Fruit fly (Drosophila melanogaster) whole organism, embryonic: Measurements from ENCODE around the gene ebo.

ENCODE experiments used
- Adf1 ChIP-seq: fragments of 200-800 bp; sonication (Bioruptor generic); IDR thresholded peaks from 2 replicates; pipeline ENCODE4 v1.3.6; 2022; ENCODE audit warnings: missing biosample characterization, missing genetic modification characterization
- Blimp-1 ChIP-seq: fragments of 200-800 bp; sonication (Bioruptor generic); optimal IDR thresholded peaks from 3 replicates; lab custom pipeline; 2018; ENCODE audit warnings: missing biosample characterization, missing genetic modification characterization, mild to moderate bottlenecking, moderate library complexity, missing genetic modification reagents
- Bteb2 ChIP-seq: fragments of 200-800 bp; sonication (Bioruptor generic); optimal IDR thresholded peaks from 2 replicates; lab custom pipeline; 2016; ENCODE audit warnings: missing biosample characterization, missing genetic modification characterization
- CG10543 ChIP-seq: fragments of 200-800 bp; sonication (Bioruptor generic); optimal IDR thresholded peaks from 3 replicates; lab custom pipeline; 2017; ENCODE audit warnings: missing biosample characterization, mild to moderate bottlenecking, missing genetic modification characterization, moderate library complexity
- CG11093 ChIP-seq: fragments of 200-800 bp; sonication (Bioruptor generic); IDR thresholded peaks from 3 replicates; pipeline ENCODE4 v1.3.6; 2022; ENCODE audit warnings: missing biosample characterization, missing genetic modification characterization
- CG11504 ChIP-seq: fragments of 200-800 bp; sonication (Bioruptor generic); optimal IDR thresholded peaks from 3 replicates; lab custom pipeline; 2019; ENCODE audit warnings: missing biosample characterization, mild to moderate bottlenecking, missing genetic modification characterization, moderate library complexity
- CG12155 ChIP-seq: fragments of 200-800 bp; sonication (Bioruptor generic); optimal IDR thresholded peaks from 3 replicates; lab custom pipeline; 2016; ENCODE audit warnings: missing biosample characterization, missing genetic modification characterization
- CG1233 ChIP-seq: fragments of 200-800 bp; sonication (Bioruptor generic); optimal IDR thresholded peaks from 4 replicates; lab custom pipeline; 2018; ENCODE audit warnings: missing biosample characterization, mild to moderate bottlenecking, missing genetic modification characterization
- CG17361 ChIP-seq: fragments of 200-800 bp; sonication (Bioruptor generic); IDR thresholded peaks from 3 replicates; pipeline ENCODE4 v1.3.6; 2022; ENCODE audit warnings: missing biosample characterization, missing genetic modification characterization
- CG1792 ChIP-seq: fragments of 200-800 bp; sonication (Bioruptor generic); optimal IDR thresholded peaks from 2 replicates; lab custom pipeline; 2016; ENCODE audit warnings: missing biosample characterization, missing genetic modification characterization
- CG18764 ChIP-seq: fragments of 200-800 bp; sonication (Bioruptor generic); optimal IDR thresholded peaks from 3 replicates; lab custom pipeline; 2016; ENCODE audit warnings: missing biosample characterization, missing genetic modification characterization
- CG2202 ChIP-seq: fragments of 200-800 bp; sonication (Bioruptor generic); optimal IDR thresholded peaks from 2 replicates; lab custom pipeline; 2018; ENCODE audit warnings: missing biosample characterization, mild to moderate bottlenecking, missing genetic modification characterization
- CG3065 ChIP-seq: fragments of 200-800 bp; sonication (Bioruptor generic); optimal IDR thresholded peaks from 2 replicates; lab custom pipeline; 2016; ENCODE audit warnings: missing biosample characterization, missing genetic modification characterization
- CG31388 ChIP-seq: fragments of 200-800 bp; sonication (Bioruptor generic); optimal IDR thresholded peaks from 2 replicates; lab custom pipeline; 2016; ENCODE audit warnings: missing biosample characterization, missing genetic modification characterization
- CG3838 ChIP-seq: fragments of 200-800 bp; sonication (Bioruptor generic); optimal IDR thresholded peaks from 3 replicates; lab custom pipeline; 2016; ENCODE audit warnings: missing biosample characterization, missing genetic modification characterization
- CG4282 ChIP-seq: fragments of 200-800 bp; sonication (Bioruptor generic); optimal IDR thresholded peaks from 2 replicates; lab custom pipeline; 2016; ENCODE audit warnings: missing biosample characterization, missing genetic modification characterization
- CG43689 ChIP-seq: fragments of 200-800 bp; sonication (Bioruptor generic); IDR thresholded peaks from 2 replicates; pipeline ENCODE4 v1.3.6; 2022; ENCODE audit warnings: missing biosample characterization, missing genetic modification characterization
- CG4820 ChIP-seq: fragments of 200-800 bp; sonication (Bioruptor generic); optimal IDR thresholded peaks from 3 replicates; lab custom pipeline; 2016; ENCODE audit warnings: missing biosample characterization, missing genetic modification characterization
- CG6254 ChIP-seq: fragments of 200-800 bp; sonication (Bioruptor generic); optimal IDR thresholded peaks from 3 replicates; lab custom pipeline; 2017; ENCODE audit warnings: mild to moderate bottlenecking, missing biosample characterization, missing genetic modification reagents, missing genetic modification characterization
- CG8944 ChIP-seq: fragments of 200-800 bp; sonication (Bioruptor generic); optimal IDR thresholded peaks from 3 replicates; lab custom pipeline; 2016; ENCODE audit warnings: missing biosample characterization, missing genetic modification characterization
- CG9876 ChIP-seq: fragments of 200-800 bp; sonication (Bioruptor generic); optimal IDR thresholded peaks from 2 replicates; lab custom pipeline; 2016; ENCODE audit warnings: missing biosample characterization, missing genetic modification characterization
- D ChIP-seq, 2 experiments: fragments of 200-800 bp in 1 of 2; fragments of >200 bp in 1 of 2; sonication (Bioruptor generic) in 1 of 2; optimal IDR thresholded peaks; 2 replicates in 1 of 2; 3 replicates in 1 of 2; lab custom pipeline; 2017; ENCODE audit warnings: mild to moderate bottlenecking in 1 of 2, missing biosample characterization in 1 of 2, missing genetic modification characterization in 1 of 2, missing genetic modification reagents in 1 of 2
- D19A ChIP-seq: fragments of 200-800 bp; optimal IDR thresholded peaks from 3 replicates; lab custom pipeline; 2019; ENCODE audit warnings: missing biosample characterization, mild to moderate bottlenecking, missing genetic modification characterization, moderate library complexity
- Dad ChIP-seq: fragments of 200-800 bp; sonication (Bioruptor generic); optimal IDR thresholded peaks from 3 replicates; lab custom pipeline; 2016; ENCODE audit warnings: missing biosample characterization, missing genetic modification characterization
- Dek ChIP-seq: fragments of 200-800 bp; sonication (Bioruptor generic); optimal IDR thresholded peaks from 3 replicates; lab custom pipeline; 2019; ENCODE audit warnings: missing biosample characterization, mild to moderate bottlenecking, missing genetic modification characterization, moderate library complexity
- Elba2 ChIP-seq: fragments of 200-800 bp; sonication (Bioruptor generic); optimal IDR thresholded peaks from 3 replicates; lab custom pipeline; 2016; ENCODE audit warnings: missing biosample characterization, missing genetic modification characterization
- Fer1 ChIP-seq: fragments of 200-800 bp; sonication (Bioruptor generic); optimal IDR thresholded peaks from 2 replicates; lab custom pipeline; 2017; ENCODE audit warnings: missing biosample characterization, mild to moderate bottlenecking, missing genetic modification characterization
- Gug ChIP-seq: fragments of 200-800 bp; sonication (Bioruptor generic); IDR thresholded peaks from 4 replicates; pipeline ENCODE4 v1.3.6; 2022; ENCODE audit warnings: missing biosample characterization, missing genetic modification characterization
- HLH3B ChIP-seq: fragments of 200-800 bp; sonication (Bioruptor generic); IDR thresholded peaks from 2 replicates; pipeline ENCODE4 v1.3.6; 2022; ENCODE audit warnings: missing biosample characterization, missing genetic modification characterization
- HLHmδ ChIP-seq: fragments of 200-800 bp; sonication (Bioruptor generic); optimal IDR thresholded peaks from 2 replicates; lab custom pipeline; 2018; ENCODE audit warnings: missing biosample characterization, mild to moderate bottlenecking, missing genetic modification characterization, moderate library complexity
- Hr78 ChIP-seq, 2 experiments: fragments of 200-800 bp in 1 of 2; fragments of >200 bp in 1 of 2; sonication (Bioruptor generic) in 1 of 2; optimal IDR thresholded peaks; 2 replicates each; lab custom pipeline; 2017 to 2019; ENCODE audit warnings: missing biosample characterization in 2 of 2, missing genetic modification characterization in 2 of 2, mild to moderate bottlenecking in 1 of 2, moderate library complexity in 1 of 2
- Myb ChIP-seq: fragments of 200-800 bp; sonication (Bioruptor generic); optimal IDR thresholded peaks from 2 replicates; lab custom pipeline; 2016; ENCODE audit warnings: missing biosample characterization, missing genetic modification characterization
- Oli ChIP-seq: fragments of 200-800 bp; sonication (Bioruptor generic); optimal IDR thresholded peaks from 2 replicates; lab custom pipeline; 2018; ENCODE audit warnings: missing biosample characterization, mild to moderate bottlenecking, missing genetic modification characterization, moderate library complexity
- Spps ChIP-seq: fragments of 200-800 bp; sonication (Bioruptor generic); optimal IDR thresholded peaks from 2 replicates; lab custom pipeline; 2018; ENCODE audit warnings: missing biosample characterization, mild to moderate bottlenecking, missing genetic modification characterization
- Xrp1 ChIP-seq: fragments of 200-800 bp; sonication (Bioruptor generic); IDR thresholded peaks from 2 replicates; pipeline ENCODE4 v1.3.6; 2022; ENCODE audit warnings: missing biosample characterization, missing genetic modification characterization
- ac ChIP-seq: fragments of 200-800 bp; sonication (Bioruptor generic); optimal IDR thresholded peaks from 3 replicates; lab custom pipeline; 2017; ENCODE audit warnings: missing biosample characterization, mild to moderate bottlenecking, missing genetic modification characterization
- cad ChIP-seq: fragments of >200 bp; optimal IDR thresholded peaks from 2 replicates; lab custom pipeline; 2017; ENCODE audit warnings: missing biosample characterization, missing genetic modification characterization
- cas ChIP-seq: fragments of 200-800 bp; sonication (Bioruptor generic); IDR thresholded peaks from 2 replicates; pipeline ENCODE4 v1.3.6; 2022; ENCODE audit warnings: missing biosample characterization, missing genetic modification characterization
- chif ChIP-seq, 2 experiments: fragments of 200-800 bp; sonication (Bioruptor generic); optimal IDR thresholded peaks; 3 replicates each; lab custom pipeline; 2016; ENCODE audit warnings: missing biosample characterization in 2 of 2, missing genetic modification characterization in 2 of 2
- chinmo ChIP-seq: fragments of 200-800 bp; sonication (Bioruptor generic); IDR thresholded peaks from 4 replicates; pipeline ENCODE4 v1.3.6; 2022; ENCODE audit warnings: missing biosample characterization, missing genetic modification characterization; ENCODE audit not compliant: partially characterized antibody
- crc ChIP-seq: fragments of 200-800 bp; sonication (Bioruptor generic); optimal IDR thresholded peaks from 2 replicates; lab custom pipeline; 2016; ENCODE audit warnings: missing biosample characterization, missing genetic modification characterization
- da ChIP-seq: fragments of 200-800 bp; sonication (Bioruptor generic); optimal IDR thresholded peaks from 2 replicates; lab custom pipeline; 2016; ENCODE audit warnings: missing biosample characterization, missing genetic modification characterization
- fd102C ChIP-seq: fragments of 200-800 bp; sonication (Bioruptor generic); optimal IDR thresholded peaks from 2 replicates; lab custom pipeline; 2018; ENCODE audit warnings: missing biosample characterization, mild to moderate bottlenecking, missing genetic modification characterization, moderate library complexity
- gcm2 ChIP-seq: fragments of 200-800 bp; sonication (Bioruptor generic); optimal IDR thresholded peaks from 2 replicates; lab custom pipeline; 2016; ENCODE audit warnings: missing biosample characterization, missing genetic modification characterization
- inv ChIP-seq: fragments of 200-800 bp; sonication (Bioruptor generic); IDR thresholded peaks from 2 replicates; pipeline ENCODE4 v1.3.6; 2022; ENCODE audit warnings: missing biosample characterization, missing genetic modification characterization; ENCODE audit not compliant: partially characterized antibody
- mirr ChIP-seq: fragments of 200-800 bp; sonication (Bioruptor generic); optimal IDR thresholded peaks from 3 replicates; lab custom pipeline; 2018; ENCODE audit warnings: missing biosample characterization, mild to moderate bottlenecking, missing genetic modification characterization
- nmo ChIP-seq: fragments of 200-800 bp; sonication (Bioruptor generic); optimal IDR thresholded peaks from 2 replicates; lab custom pipeline; 2018; ENCODE audit warnings: missing biosample characterization, mild to moderate bottlenecking, missing genetic modification characterization, moderate library complexity
- ranshi ChIP-seq: fragments of 200-800 bp; sonication (Bioruptor generic); IDR thresholded peaks from 2 replicates; pipeline ENCODE4 v1.3.6; 2022; ENCODE audit warnings: missing biosample characterization, missing genetic modification characterization
- rib ChIP-seq: fragments of 200-800 bp; sonication (Bioruptor generic); IDR thresholded peaks from 2 replicates; pipeline ENCODE4 v1.3.6; 2022; ENCODE audit warnings: missing biosample characterization, missing genetic modification characterization
- sqz ChIP-seq: fragments of 200-800 bp; sonication (Bioruptor generic); optimal IDR thresholded peaks from 3 replicates; lab custom pipeline; 2018; ENCODE audit warnings: missing biosample characterization, mild to moderate bottlenecking, missing genetic modification characterization
- unpg ChIP-seq: fragments of 200-800 bp; sonication (Bioruptor generic); optimal IDR thresholded peaks from 3 replicates; lab custom pipeline; 2018; ENCODE audit warnings: missing biosample characterization, mild to moderate bottlenecking, missing genetic modification characterization, moderate library complexity

Gene ebo

dm6 chrX:457803-458202 is 18.6 kb downstream of the ebo start (continued):
- TF ChIP-seq da (GFP tag; lab: Kevin White, UChicago) (no peak), HLH3B (GFP tag; lab: Robert Waterston, UW) (no peak), CG8944 (no peak), CG4820 (peak; percentile 16), Dad (GFP tag; lab: Kevin White, UChicago) (no peak), CG10543 (no peak), CG18764 (GFP tag; lab: Kevin White, UChicago) (no peak), CG11504 (tag; lab: Kevin White, UChicago) (no peak), CG4282 (GFP tag; lab: Kevin White, UChicago) (no peak), Fer1 (GFP tag; lab: Kevin White, UChicago) (no peak), ranshi (GFP tag; lab: Robert Waterston, UW) (no peak), CG11093 (GFP tag; lab: Robert Waterston, UW) (no peak), cad (no peak), D19A (tag; lab: Kevin White, UChicago) (peak; percentile 77), rib (GFP tag; lab: Robert Waterston, UW) (no peak), CG3838 (GFP tag; lab: Kevin White, UChicago) (no peak), CG2202 (tag; lab: Kevin White, UChicago) (peak; percentile 14), Hr78 (GFP tag; optimal IDR thresholded peaks at IDR 0.05; lab: Kevin White, UChicago) (no peak), chinmo (GFP tag; lab: Robert Waterston, UW) (no peak), Blimp-1 (GFP tag; lab: Kevin White, UChicago) (no peak), inv (GFP tag; lab: Robert Waterston, UW) (no peak), Oli (tag; lab: Kevin White, UChicago) (peak; percentile 24), CG17361 (GFP tag; lab: Robert Waterston, UW) (peak; percentile 68), Gug (GFP tag; lab: Robert Waterston, UW) (no peak), fd102C (GFP tag; lab: Kevin White, UChicago) (peak; percentile 33), ac (GFP tag; lab: Kevin White, UChicago) (peak; percentile 66), Bteb2 (GFP tag; lab: Kevin White, UChicago) (no peak), mirr (no peak), CG1792 (GFP tag; lab: Kevin White, UChicago) (no peak), sqz (peak; percentile 18), Dek (tag; lab: Kevin White, UChicago) (no peak), gcm2 (GFP tag; lab: Kevin White, UChicago) (no peak), chif (GFP tag; optimal IDR thresholded peaks at IDR 0.05; lab: Kevin White, UChicago) (peak in 1 of 2 experiments; percentile 9), Elba2 (GFP tag; lab: Kevin White, UChicago) (no peak), Myb (GFP tag; lab: Kevin White, UChicago) (no peak), crc (GFP tag; lab: Kevin White, UChicago) (no peak), CG6254 (GFP tag; lab: Kevin White, UChicago) (peak; percentile 15), unpg (peak; percentile 29), D (optimal IDR thresholded peaks at IDR 0.05; lab: Kevin White, UChicago) (no peak), D (GFP tag; optimal IDR thresholded peaks at IDR 0.05; lab: Kevin White, UChicago) (peak; percentile 45), CG31388 (GFP tag; lab: Kevin White, UChicago) (no peak), Adf1 (no peak), HLHmδ (GFP tag; lab: Kevin White, UChicago) (peak; percentile 33), Spps (tag; lab: Kevin White, UChicago) (peak; percentile 19), CG9876 (GFP tag; lab: Kevin White, UChicago) (no peak), CG43689 (GFP tag; lab: Robert Waterston, UW) (no peak), CG3065 (GFP tag; lab: Kevin White, UChicago) (no peak), cas (no peak), Xrp1 (GFP tag; lab: Robert Waterston, UW) (peak; percentile 75), nmo (GFP tag; lab: Kevin White, UChicago) (peak; percentile 60), CG1233 (GFP tag; lab: Kevin White, UChicago) (peak; percentile 26), CG12155 (GFP tag; lab: Kevin White, UChicago) (no peak)
